Fruit fly (Drosophila melanogaster) whole organism, embryonic: ENCODE results near the gene CG1635.

Experiments
- Atf3 ChIP-seq: fragments of 200-800 bp; sonication (Bioruptor generic); optimal IDR thresholded peaks from 3 replicates; lab custom pipeline; 2016; ENCODE audit warnings: missing biosample characterization, missing genetic modification characterization
- Atf6 ChIP-seq: fragments of 200-800 bp; sonication (Bioruptor generic); IDR thresholded peaks from 2 replicates; pipeline ENCODE4 v1.3.6; 2022; ENCODE audit warnings: missing biosample characterization, missing genetic modification characterization
- CG10274 ChIP-seq: fragments of 200-800 bp; sonication (Bioruptor generic); optimal IDR thresholded peaks from 3 replicates; lab custom pipeline; 2017; ENCODE audit warnings: missing biosample characterization, mild to moderate bottlenecking, missing genetic modification characterization
- CG12219 ChIP-seq: fragments of 200-800 bp; sonication (Bioruptor generic); optimal IDR thresholded peaks from 3 replicates; lab custom pipeline; 2018; ENCODE audit warnings: missing biosample characterization, mild to moderate bottlenecking, missing genetic modification characterization
- CG12659 ChIP-seq: fragments of 200-800 bp; sonication (Bioruptor generic); optimal IDR thresholded peaks from 3 replicates; lab custom pipeline; 2017; ENCODE audit warnings: mild to moderate bottlenecking, missing biosample characterization, missing genetic modification reagents, missing genetic modification characterization
- CG12769 ChIP-seq: fragments of 200-800 bp; sonication (Bioruptor generic); optimal IDR thresholded peaks from 2 replicates; lab custom pipeline; 2019; ENCODE audit warnings: missing biosample characterization, mild to moderate bottlenecking, missing genetic modification characterization, moderate library complexity
- CG14667 ChIP-seq: fragments of 200-800 bp; sonication (Bioruptor generic); IDR thresholded peaks from 2 replicates; pipeline ENCODE4 v1.3.6; 2022; ENCODE audit warnings: missing biosample characterization, missing genetic modification characterization
- CG18599 ChIP-seq: fragments of 200-800 bp; sonication (Bioruptor generic); optimal IDR thresholded peaks from 3 replicates; lab custom pipeline; 2017; ENCODE audit warnings: missing biosample characterization, missing genetic modification characterization, mild to moderate bottlenecking, moderate library complexity, missing genetic modification reagents
- CG2120 ChIP-seq: fragments of 200-800 bp; sonication (Bioruptor generic); optimal IDR thresholded peaks from 3 replicates; lab custom pipeline; 2016; ENCODE audit warnings: missing biosample characterization, missing genetic modification characterization
- CG3847 ChIP-seq: fragments of 200-800 bp; sonication (Bioruptor generic); IDR thresholded peaks from 2 replicates; pipeline ENCODE4 v1.3.6; 2022; ENCODE audit warnings: missing biosample characterization, missing genetic modification characterization
- CG4617 ChIP-seq: fragments of 200-800 bp; sonication (Bioruptor generic); optimal IDR thresholded peaks from 3 replicates; lab custom pipeline; 2016; ENCODE audit warnings: missing biosample characterization, missing genetic modification characterization, borderline replicate concordance
- CG4820 ChIP-seq: fragments of 200-800 bp; sonication (Bioruptor generic); optimal IDR thresholded peaks from 3 replicates; lab custom pipeline; 2016; ENCODE audit warnings: missing biosample characterization, missing genetic modification characterization
- CG7372 ChIP-seq: fragments of 200-800 bp; sonication (Bioruptor generic); IDR thresholded peaks from 2 replicates; pipeline ENCODE4 v1.3.6; 2022; ENCODE audit warnings: missing biosample characterization, missing genetic modification characterization
- CG7987 ChIP-seq: fragments of 200-800 bp; sonication (Bioruptor generic); optimal IDR thresholded peaks from 2 replicates; lab custom pipeline; 2018; ENCODE audit warnings: missing biosample characterization, mild to moderate bottlenecking, missing genetic modification characterization, moderate library complexity
- CG8281 ChIP-seq: fragments of 200-800 bp; sonication (Bioruptor generic); optimal IDR thresholded peaks from 2 replicates; lab custom pipeline; 2018; ENCODE audit warnings: missing biosample characterization, mild to moderate bottlenecking, missing genetic modification characterization, moderate library complexity
- CG9437 ChIP-seq: fragments of 200-800 bp; sonication (Bioruptor generic); optimal IDR thresholded peaks from 2 replicates; lab custom pipeline; 2018; ENCODE audit warnings: missing biosample characterization, mild to moderate bottlenecking, missing genetic modification characterization
- CG9609 ChIP-seq: fragments of 200-800 bp; sonication (Bioruptor generic); optimal IDR thresholded peaks from 3 replicates; lab custom pipeline; 2016; ENCODE audit warnings: missing biosample characterization, missing genetic modification characterization
- CG9876 ChIP-seq: fragments of 200-800 bp; sonication (Bioruptor generic); optimal IDR thresholded peaks from 2 replicates; lab custom pipeline; 2016; ENCODE audit warnings: missing biosample characterization, missing genetic modification characterization
- CG9932 ChIP-seq: fragments of 200-800 bp; sonication (Bioruptor generic); IDR thresholded peaks from 2 replicates; pipeline ENCODE4 v1.3.6; 2022; ENCODE audit warnings: missing biosample characterization, missing genetic modification characterization
- Dll ChIP-seq: fragments of 200-800 bp; sonication (Bioruptor generic); IDR thresholded peaks from 4 replicates; pipeline ENCODE4 v1.3.6; 2022; ENCODE audit warnings: missing biosample characterization, missing genetic modification characterization; ENCODE audit not compliant: partially characterized antibody
- Ets97D ChIP-seq: fragments of 200-800 bp; sonication (Bioruptor generic); optimal IDR thresholded peaks from 3 replicates; lab custom pipeline; 2016; ENCODE audit warnings: missing biosample characterization, missing genetic modification characterization
- Fer3 ChIP-seq: fragments of 200-800 bp; sonication (Bioruptor generic); optimal IDR thresholded peaks from 2 replicates; lab custom pipeline; 2018; ENCODE audit warnings: missing biosample characterization, mild to moderate bottlenecking, missing genetic modification characterization, moderate library complexity
- HHEX ChIP-seq: fragments of 200-800 bp; sonication (Bioruptor generic); optimal IDR thresholded peaks from 3 replicates; lab custom pipeline; 2017; ENCODE audit warnings: missing biosample characterization, mild to moderate bottlenecking, missing genetic modification characterization, missing genetic modification reagents
- HLH3B ChIP-seq: fragments of 200-800 bp; sonication (Bioruptor generic); IDR thresholded peaks from 2 replicates; pipeline ENCODE4 v1.3.6; 2022; ENCODE audit warnings: missing biosample characterization, missing genetic modification characterization
- HLH4C ChIP-seq: fragments of 200-800 bp; sonication (Bioruptor generic); IDR thresholded peaks from 3 replicates; pipeline ENCODE4 v1.3.6; 2022; ENCODE audit warnings: missing biosample characterization, missing genetic modification characterization; ENCODE audit not compliant: partially characterized antibody
- Mes4 ChIP-seq: fragments of 200-800 bp; sonication (Bioruptor generic); optimal IDR thresholded peaks from 2 replicates; lab custom pipeline; 2016; ENCODE audit warnings: missing biosample characterization, missing genetic modification characterization
- Myb ChIP-seq: fragments of 200-800 bp; sonication (Bioruptor generic); optimal IDR thresholded peaks from 2 replicates; lab custom pipeline; 2016; ENCODE audit warnings: missing biosample characterization, missing genetic modification characterization
- NK7.1 ChIP-seq: fragments of 200-800 bp; sonication (Bioruptor generic); optimal IDR thresholded peaks from 3 replicates; lab custom pipeline; 2016; ENCODE audit warnings: missing biosample characterization, missing genetic modification characterization
- NfI ChIP-seq: fragments of 200-800 bp; sonication (Bioruptor generic); optimal IDR thresholded peaks from 3 replicates; lab custom pipeline; 2018; ENCODE audit warnings: missing biosample characterization, mild to moderate bottlenecking, missing genetic modification characterization, moderate library complexity
- Pdp1 ChIP-seq, 2 experiments: fragments of 200-800 bp; sonication (Bioruptor generic); optimal IDR thresholded peaks; 3 replicates each; lab custom pipeline; 2016; ENCODE audit warnings: missing biosample characterization in 2 of 2, missing genetic modification characterization in 2 of 2, mild to moderate bottlenecking in 1 of 2, moderate library complexity in 1 of 2
- ab ChIP-seq: fragments of 200-800 bp; sonication (Bioruptor generic); optimal IDR thresholded peaks from 2 replicates; lab custom pipeline; 2016; ENCODE audit warnings: missing biosample characterization, missing genetic modification characterization
- al ChIP-seq: fragments of 200-800 bp; sonication (Bioruptor generic); IDR thresholded peaks from 2 replicates; pipeline ENCODE4 v1.3.6; 2022; ENCODE audit warnings: missing biosample characterization, missing genetic modification characterization
- bcd ChIP-seq: fragments of 200-800 bp; sonication (Bioruptor generic); optimal IDR thresholded peaks from 2 replicates; lab custom pipeline; 2017; ENCODE audit warnings: missing biosample characterization, mild to moderate bottlenecking, missing genetic modification characterization
- btn ChIP-seq: fragments of 200-800 bp; sonication (Bioruptor generic); optimal IDR thresholded peaks from 2 replicates; lab custom pipeline; 2016; ENCODE audit warnings: missing biosample characterization, missing genetic modification characterization
- cad ChIP-seq: fragments of >200 bp; optimal IDR thresholded peaks from 2 replicates; lab custom pipeline; 2017; ENCODE audit warnings: missing biosample characterization, missing genetic modification characterization
- cato ChIP-seq: fragments of 200-800 bp; sonication (Bioruptor generic); optimal IDR thresholded peaks from 2 replicates; lab custom pipeline; 2016; ENCODE audit warnings: missing biosample characterization, missing genetic modification characterization, borderline replicate concordance
- danr ChIP-seq: fragments of 200-800 bp; sonication (Bioruptor generic); IDR thresholded peaks from 2 replicates; pipeline ENCODE4 v1.3.6; 2022; ENCODE audit warnings: missing biosample characterization, missing genetic modification characterization
- fu2 ChIP-seq: fragments of 200-800 bp; sonication (Bioruptor generic); optimal IDR thresholded peaks from 2 replicates; lab custom pipeline; 2016; ENCODE audit warnings: missing biosample characterization, missing genetic modification characterization
- gcm2 ChIP-seq: fragments of 200-800 bp; sonication (Bioruptor generic); optimal IDR thresholded peaks from 2 replicates; lab custom pipeline; 2016; ENCODE audit warnings: missing biosample characterization, missing genetic modification characterization
- grau ChIP-seq: fragments of 200-800 bp; optimal IDR thresholded peaks from 3 replicates; lab custom pipeline; 2019; ENCODE audit warnings: missing biosample characterization, mild to moderate bottlenecking, missing genetic modification characterization, moderate library complexity
- gro ChIP-seq: fragments of 200-800 bp; sonication (Bioruptor generic); optimal IDR thresholded peaks from 2 replicates; lab custom pipeline; 2016; ENCODE audit warnings: missing biosample characterization, missing genetic modification characterization
- hbn ChIP-seq: fragments of 200-800 bp; sonication (Bioruptor generic); IDR thresholded peaks from 2 replicates; pipeline ENCODE4 v1.3.6; 2022; ENCODE audit warnings: missing biosample characterization, missing genetic modification characterization; ENCODE audit not compliant: partially characterized antibody
- ken ChIP-seq: fragments of 200-800 bp; sonication (Bioruptor generic); IDR thresholded peaks from 3 replicates; pipeline ENCODE4 v1.3.6; 2022; ENCODE audit warnings: missing biosample characterization, missing genetic modification characterization
- maf-S ChIP-seq: fragments of 200-800 bp; sonication (Bioruptor generic); optimal IDR thresholded peaks from 2 replicates; lab custom pipeline; 2016; ENCODE audit warnings: missing biosample characterization, missing genetic modification characterization
- mam ChIP-seq: fragments of 200-800 bp; sonication (Bioruptor generic); optimal IDR thresholded peaks from 3 replicates; lab custom pipeline; 2016; ENCODE audit warnings: missing biosample characterization, missing genetic modification characterization
- repo ChIP-seq: fragments of 200-800 bp; sonication (Bioruptor generic); optimal IDR thresholded peaks from 2 replicates; lab custom pipeline; 2016; ENCODE audit warnings: missing biosample characterization, missing genetic modification characterization
- row ChIP-seq: fragments of 200-800 bp; sonication (Bioruptor generic); IDR thresholded peaks from 3 replicates; pipeline ENCODE4 v1.3.6; 2022; ENCODE audit warnings: missing biosample characterization, missing genetic modification characterization
- stwl ChIP-seq: fragments of 200-800 bp; sonication (Bioruptor generic); optimal IDR thresholded peaks from 3 replicates; lab custom pipeline; 2018; ENCODE audit warnings: missing biosample characterization, mild to moderate bottlenecking, missing genetic modification characterization, moderate library complexity
- tio ChIP-seq: fragments of 200-800 bp; sonication (Bioruptor generic); optimal IDR thresholded peaks from 2 replicates; lab custom pipeline; 2017; ENCODE audit warnings: missing biosample characterization, missing genetic modification characterization, inconsistent platforms
- twi ChIP-seq: fragments of 200-800 bp; optimal IDR thresholded peaks from 2 replicates; lab custom pipeline; 2019; ENCODE audit warnings: missing biosample characterization, mild to moderate bottlenecking, missing genetic modification characterization, moderate library complexity
- vfl ChIP-seq: fragments of 200-800 bp; sonication (Bioruptor generic); optimal IDR thresholded peaks from 2 replicates; lab custom pipeline; 2016; ENCODE audit warnings: missing biosample characterization, missing genetic modification characterization
- z ChIP-seq: fragments of 200-800 bp; sonication (Bioruptor generic); IDR thresholded peaks from 3 replicates; pipeline ENCODE4 v1.3.6; 2022; ENCODE audit warnings: missing biosample characterization, missing genetic modification characterization

The CG1635 gene

DNA sequence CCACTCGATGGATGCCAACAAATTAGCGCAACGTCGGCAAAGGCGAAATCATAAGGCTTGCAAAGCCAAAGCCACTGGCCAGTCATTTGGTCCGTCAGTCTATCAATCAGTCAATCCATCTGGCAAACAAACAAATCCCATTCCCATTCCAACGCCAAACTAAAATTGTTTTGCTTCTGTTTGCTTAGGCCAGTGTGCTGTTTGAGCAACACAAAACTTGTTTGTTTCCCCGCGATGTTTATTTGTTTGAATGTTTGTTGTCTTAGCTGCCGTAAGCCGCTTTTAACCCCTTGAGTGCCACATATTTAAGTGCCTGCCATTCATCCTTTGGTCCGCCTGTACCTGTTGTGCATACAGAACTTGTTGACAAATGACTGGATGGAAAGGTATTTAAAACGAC, 37.6 kb upstream of the CG1635 start (continued):
- TF ChIP-seq CG7372 (GFP tag; lab: Robert Waterston, UW), result no peak
- TF ChIP-seq CG4617 (GFP tag; lab: Kevin White, UChicago), result no peak
- TF ChIP-seq Fer3 (tag; lab: Kevin White, UChicago), result no peak
- TF ChIP-seq CG9876 (GFP tag; lab: Kevin White, UChicago), result peak; percentile 10
- TF ChIP-seq cad, result no peak
- no peak for TF ChIP-seq al (GFP tag; lab: Robert Waterston, UW)
- TF ChIP-seq CG12769, result peak; percentile 10
- TF ChIP-seq CG10274 (GFP tag; lab: Kevin White, UChicago), result no peak
- peak; percentile 7 for TF ChIP-seq repo
- no peak for TF ChIP-seq ab (GFP tag; lab: Kevin White, UChicago)
- peak; percentile 34 for TF ChIP-seq CG18599
- no peak for TF ChIP-seq Myb (GFP tag; lab: Kevin White, UChicago)
- TF ChIP-seq gro, result no peak
- no peak for TF ChIP-seq Atf6 (GFP tag; lab: Robert Waterston, UW)
- peak; percentile 61 for TF ChIP-seq HHEX (GFP tag; lab: Kevin White, UChicago)
- peak; percentile 56 for TF ChIP-seq CG12219 (GFP tag; lab: Kevin White, UChicago)
- no peak for TF ChIP-seq CG2120
- no peak for TF ChIP-seq danr
- no peak for TF ChIP-seq row (GFP tag; lab: Robert Waterston, UW)
- TF ChIP-seq maf-S, result peak; percentile 12
- TF ChIP-seq HLH3B (GFP tag; lab: Robert Waterston, UW), result no peak; the same call in 1 of the 2 replicates
- TF ChIP-seq Mes4 (GFP tag; lab: Kevin White, UChicago), result peak; percentile 63
- peak; percentile 57 for TF ChIP-seq twi (tag; lab: Kevin White, UChicago)
- TF ChIP-seq CG4820 (GFP tag; lab: Kevin White, UChicago), result peak; percentile 44
- TF ChIP-seq CG8281 (tag; lab: Kevin White, UChicago), result peak; percentile 97
- no peak for TF ChIP-seq NfI
- TF ChIP-seq Pdp1 (GFP tag; optimal IDR thresholded peaks at IDR 0.05; lab: Kevin White, UChicago), result peak in 1 of 2 experiments; percentile 48
- no peak for TF ChIP-seq fu2 (GFP tag; lab: Kevin White, UChicago)
- TF ChIP-seq CG14667 (GFP tag; lab: Robert Waterston, UW), result no peak
- no peak for TF ChIP-seq hbn
- no peak for TF ChIP-seq gcm2 (GFP tag; lab: Kevin White, UChicago)
- TF ChIP-seq HLH4C (GFP tag; lab: Robert Waterston, UW), result no peak
- peak; percentile 34 for TF ChIP-seq CG9609 (GFP tag; lab: Kevin White, UChicago)
- TF ChIP-seq Atf3 (GFP tag; lab: Kevin White, UChicago), result peak; percentile 45
- peak; percentile 36 for TF ChIP-seq btn (GFP tag; lab: Kevin White, UChicago)
- TF ChIP-seq z, result peak; percentile 68; the same call in 2 of the 3 replicates
- peak; percentile 43 for TF ChIP-seq cato (GFP tag; lab: Kevin White, UChicago)
- no peak for TF ChIP-seq mam
- peak; percentile 32 for TF ChIP-seq NK7.1
- peak; percentile 74 for TF ChIP-seq CG7987
- TF ChIP-seq Dll (GFP tag; lab: Robert Waterston, UW), result no peak
- TF ChIP-seq stwl (tag; lab: Kevin White, UChicago), result peak; percentile 61
- peak; percentile 17 for TF ChIP-seq bcd (GFP tag; lab: Kevin White, UChicago)
- TF ChIP-seq CG9437 (GFP tag; lab: Kevin White, UChicago), result no peak
- peak; percentile 31 for TF ChIP-seq grau (tag; lab: Kevin White, UChicago)
- TF ChIP-seq tio (GFP tag; lab: Kevin White, UChicago), result peak; percentile 5
- no peak for TF ChIP-seq Ets97D (GFP tag; lab: Kevin White, UChicago)
- no peak for TF ChIP-seq ken (GFP tag; lab: Robert Waterston, UW)
- no peak for TF ChIP-seq CG12659 (GFP tag; lab: Kevin White, UChicago)
- TF ChIP-seq vfl (GFP tag; lab: Kevin White, UChicago), result no peak
- TF ChIP-seq CG9932 (GFP tag; lab: Robert Waterston, UW), result no peak
- TF ChIP-seq CG3847 (GFP tag; lab: Robert Waterston, UW), result no peak
